Worm (Caenorhabditis elegans) whole organism, L3 larva: ENCODE data around the gene F23D12.7.

Source experiments
- R02D3.7 ChIP-seq: fragments of 150-350 bp; optimal IDR thresholded peaks from 2 replicates; lab custom pipeline; 2014; ENCODE audit warnings: missing biosample characterization, missing genetic modification characterization
- ZK546.5 ChIP-seq: sonication (generic microtip); optimal IDR thresholded peaks from 2 replicates; lab custom pipeline; 2017; ENCODE audit warnings: missing biosample characterization, missing genetic modification characterization
- aly-2 ChIP-seq: fragments of 150-350 bp; optimal IDR thresholded peaks from 2 replicates; lab custom pipeline; 2014; ENCODE audit warnings: missing biosample characterization, missing genetic modification characterization
- ama-1 ChIP-seq: fragments of 150-350 bp; optimal IDR thresholded peaks from 2 replicates; lab custom pipeline; 2018
- ceh-16 ChIP-seq: sonication (generic microtip); optimal IDR thresholded peaks from 2 replicates; lab custom pipeline; 2017; ENCODE audit warnings: missing biosample characterization, missing genetic modification characterization
- ceh-28 ChIP-seq: fragments of 150-350 bp; optimal IDR thresholded peaks from 2 replicates; lab custom pipeline; 2014; ENCODE audit warnings: missing biosample characterization, missing genetic modification reagents, missing genetic modification characterization
- ceh-82 ChIP-seq: fragments of 150-350 bp; optimal IDR thresholded peaks from 2 replicates; lab custom pipeline; 2014; ENCODE audit warnings: missing biosample characterization, missing genetic modification characterization
- ceh-9 ChIP-seq: sonication (generic microtip); optimal IDR thresholded peaks from 2 replicates; lab custom pipeline; 2018; ENCODE audit warnings: missing biosample characterization, missing genetic modification characterization
- daf-12 ChIP-seq: fragments of 150-350 bp; optimal IDR thresholded peaks from 2 replicates; lab custom pipeline; 2014; ENCODE audit warnings: missing biosample characterization, missing genetic modification reagents, missing genetic modification characterization
- egl-27 ChIP-seq: sonication (generic microtip); optimal IDR thresholded peaks from 4 replicates; lab custom pipeline; 2017; ENCODE audit warnings: missing biosample characterization, missing genetic modification reagents, missing genetic modification characterization
- elt-1 ChIP-seq: fragments of 150-350 bp; optimal IDR thresholded peaks from 2 replicates; lab custom pipeline; 2014; ENCODE audit warnings: missing biosample characterization, missing genetic modification characterization
- elt-2 ChIP-seq: sonication (generic microtip); optimal IDR thresholded peaks from 2 replicates; lab custom pipeline; 2016; ENCODE audit warnings: missing genetic modification reagents, mild to moderate bottlenecking, missing genetic modification characterization, missing compliant biosample characterization
- elt-3 ChIP-seq, 3 experiments: fragments of 150-350 bp in 1 of 3; sonication (generic microtip) in 2 of 3; optimal IDR thresholded peaks; 2 replicates in 2 of 3; 4 replicates in 1 of 3; lab custom pipeline; 2014 to 2017; ENCODE audit warnings: missing biosample characterization in 3 of 3, missing genetic modification characterization in 3 of 3
- eor-1 ChIP-seq, 2 experiments: fragments of 150-350 bp; optimal IDR thresholded peaks; 2 replicates each; lab custom pipeline; 2014 to 2018; ENCODE audit warnings: missing biosample characterization in 2 of 2, missing genetic modification characterization in 2 of 2
- fkh-10 ChIP-seq: sonication (generic microtip); optimal IDR thresholded peaks from 2 replicates; lab custom pipeline; 2017; ENCODE audit warnings: missing biosample characterization, missing genetic modification reagents, missing genetic modification characterization
- fkh-2 ChIP-seq: fragments of 150-350 bp; optimal IDR thresholded peaks from 2 replicates; lab custom pipeline; 2014; ENCODE audit warnings: missing biosample characterization, missing genetic modification reagents, missing genetic modification characterization
- fos-1 ChIP-seq: fragments of 150-350 bp; optimal IDR thresholded peaks from 2 replicates; lab custom pipeline; 2014; ENCODE audit warnings: missing biosample characterization, missing genetic modification characterization
- hmg-11 ChIP-seq: sonication (generic microtip); optimal IDR thresholded peaks from 2 replicates; lab custom pipeline; 2016; ENCODE audit warnings: missing genetic modification characterization, missing compliant biosample characterization
- jun-1 ChIP-seq: fragments of 150-350 bp; optimal IDR thresholded peaks from 2 replicates; lab custom pipeline; 2014; ENCODE audit warnings: missing biosample characterization, missing genetic modification reagents, missing genetic modification characterization
- lin-15B ChIP-seq: fragments of 150-350 bp; optimal IDR thresholded peaks from 2 replicates; lab custom pipeline; 2014; ENCODE audit warnings: missing biosample characterization, missing genetic modification characterization
- lin-39 ChIP-seq: fragments of 150-350 bp; optimal IDR thresholded peaks from 2 replicates; lab custom pipeline; 2018; ENCODE audit warnings: missing biosample characterization, missing genetic modification reagents, missing genetic modification characterization
- lsy-12 ChIP-seq: sonication (generic microtip); optimal IDR thresholded peaks from 2 replicates; lab custom pipeline; 2016; ENCODE audit warnings: mild to moderate bottlenecking, missing genetic modification characterization, missing compliant biosample characterization
- mdl-1 ChIP-seq: fragments of 150-350 bp; optimal IDR thresholded peaks from 2 replicates; lab custom pipeline; 2014; ENCODE audit warnings: missing biosample characterization, missing genetic modification characterization
- mml-1 ChIP-seq: fragments of 150-350 bp; sonication (generic microtip); optimal IDR thresholded peaks from 3 replicates; lab custom pipeline; 2014; ENCODE audit warnings: missing biosample characterization, missing genetic modification characterization
- nfya-1 ChIP-seq: sonication (generic microtip); optimal IDR thresholded peaks from 2 replicates; lab custom pipeline; 2017; ENCODE audit warnings: missing genetic modification characterization, mild to moderate bottlenecking, missing compliant biosample characterization, antibody characterized with exemption, moderate library complexity; ENCODE audit not compliant: insufficient read depth
- nhr-11 ChIP-seq: fragments of 150-350 bp; optimal IDR thresholded peaks from 2 replicates; lab custom pipeline; 2014; ENCODE audit warnings: missing biosample characterization, missing genetic modification characterization
- nhr-12 ChIP-seq: fragments of 150-350 bp; optimal IDR thresholded peaks from 2 replicates; lab custom pipeline; 2014; ENCODE audit warnings: missing biosample characterization, missing genetic modification characterization
- nhr-23 ChIP-seq: fragments of 150-350 bp; optimal IDR thresholded peaks from 2 replicates; lab custom pipeline; 2014; ENCODE audit warnings: missing biosample characterization, missing genetic modification reagents, missing genetic modification characterization
- nhr-237 ChIP-seq: fragments of 150-350 bp; optimal IDR thresholded peaks from 2 replicates; lab custom pipeline; 2014; ENCODE audit warnings: missing biosample characterization, missing genetic modification characterization
- nhr-25 ChIP-seq: sonication (generic microtip); optimal IDR thresholded peaks from 2 replicates; lab custom pipeline; 2017; ENCODE audit warnings: missing biosample characterization, missing genetic modification characterization
- nhr-28 ChIP-seq: fragments of 150-350 bp; optimal IDR thresholded peaks from 2 replicates; lab custom pipeline; 2014; ENCODE audit warnings: missing biosample characterization, missing genetic modification characterization
- nhr-43 ChIP-seq: sonication (generic microtip); optimal IDR thresholded peaks from 2 replicates; lab custom pipeline; 2016; ENCODE audit warnings: mild to moderate bottlenecking, missing genetic modification characterization, missing compliant biosample characterization; ENCODE audit not compliant: poor library complexity, severe bottlenecking
- nhr-67 ChIP-seq: fragments of 150-350 bp; optimal IDR thresholded peaks from 2 replicates; lab custom pipeline; 2014; ENCODE audit warnings: missing biosample characterization, missing genetic modification characterization
- nhr-76 ChIP-seq: fragments of 150-350 bp; sonication (generic microtip); optimal IDR thresholded peaks from 5 replicates; lab custom pipeline; 2014; ENCODE audit warnings: missing biosample characterization, missing genetic modification characterization
- nhr-77 ChIP-seq: fragments of 150-350 bp; optimal IDR thresholded peaks from 2 replicates; lab custom pipeline; 2014; ENCODE audit warnings: missing biosample characterization, missing genetic modification characterization
- pha-4 ChIP-seq: fragments of 150-350 bp; optimal IDR thresholded peaks from 2 replicates; lab custom pipeline; 2014; ENCODE audit warnings: missing biosample characterization, missing genetic modification reagents, missing genetic modification characterization
- pqm-1 ChIP-seq: fragments of 150-350 bp; optimal IDR thresholded peaks from 2 replicates; lab custom pipeline; 2017; ENCODE audit warnings: missing biosample characterization, missing genetic modification characterization, inconsistent platforms
- sea-2 ChIP-seq: fragments of 150-350 bp; sonication (generic microtip); optimal IDR thresholded peaks from 4 replicates; lab custom pipeline; 2014; ENCODE audit warnings: missing biosample characterization, missing genetic modification reagents, missing genetic modification characterization
- snpc-4 ChIP-seq: fragments of 150-350 bp; optimal IDR thresholded peaks from 2 replicates; lab custom pipeline; 2014; ENCODE audit warnings: missing biosample characterization, missing genetic modification characterization
- tbx-2 ChIP-seq: sonication (generic microtip); optimal IDR thresholded peaks from 2 replicates; lab custom pipeline; 2016; ENCODE audit warnings: mild to moderate bottlenecking, missing genetic modification characterization, missing compliant biosample characterization
- unc-39 ChIP-seq: sonication (generic microtip); optimal IDR thresholded peaks from 4 replicates; lab custom pipeline; 2017; ENCODE audit warnings: missing biosample characterization, missing genetic modification characterization
- zag-1 ChIP-seq: fragments of 150-350 bp; optimal IDR thresholded peaks from 2 replicates; lab custom pipeline; 2014; ENCODE audit warnings: missing biosample characterization, missing genetic modification characterization
- ztf-11 ChIP-seq: fragments of 150-350 bp; optimal IDR thresholded peaks from 2 replicates; lab custom pipeline; 2014; ENCODE audit warnings: missing biosample characterization, missing genetic modification characterization
- ztf-4 ChIP-seq: fragments of 150-350 bp; optimal IDR thresholded peaks from 2 replicates; lab custom pipeline; 2014; ENCODE audit warnings: missing biosample characterization, missing genetic modification characterization

The F23D12.7 gene

DNA sequence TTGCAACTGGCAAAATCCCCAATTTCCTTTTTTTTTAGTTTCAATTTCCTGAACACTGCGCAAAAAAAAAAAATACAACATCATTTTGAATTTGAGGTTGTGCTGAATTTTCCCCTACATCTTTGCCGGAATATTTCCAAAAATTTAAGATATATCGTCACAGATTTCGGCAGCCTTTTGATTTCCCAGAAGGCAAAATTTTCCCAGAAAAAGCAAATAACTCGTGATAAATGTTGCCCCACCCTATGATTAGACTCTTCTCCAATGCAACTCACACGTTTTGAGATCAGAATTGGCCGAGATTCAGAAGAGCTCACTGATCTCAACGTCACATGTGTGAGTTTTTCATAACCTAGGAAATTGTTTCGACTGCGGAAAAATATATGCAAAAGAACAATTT is 38.8 kb upstream of the F23D12.7 start:
- TF ChIP-seq nhr-12 (tag; lab: Kevin White, UChicago): no peak
- no peak for TF ChIP-seq nhr-25 (tag; lab: Kevin White, UChicago)
- no peak for TF ChIP-seq nhr-67
- no peak for TF ChIP-seq ama-1
- TF ChIP-seq ceh-82 (tag; lab: Kevin White, UChicago): no peak
- TF ChIP-seq ZK546.5 (tag; lab: Kevin White, UChicago): no peak
- no peak for TF ChIP-seq jun-1 (tag; lab: Kevin White, UChicago)
- no peak for TF ChIP-seq fkh-2 (tag; lab: Kevin White, UChicago)
- no peak for TF ChIP-seq pqm-1 (tag; lab: Kevin White, UChicago)
- no peak for TF ChIP-seq mdl-1 (tag; lab: Kevin White, UChicago)
- TF ChIP-seq elt-2: no peak
- TF ChIP-seq nhr-11 (tag; lab: Kevin White, UChicago): no peak
- no peak for TF ChIP-seq snpc-4 (tag; lab: Kevin White, UChicago)
- no peak for TF ChIP-seq egl-27
- no peak for TF ChIP-seq fkh-10 (GFP tag; lab: Kevin White, UChicago)
- no peak for TF ChIP-seq aly-2
- TF ChIP-seq nhr-28 (tag; lab: Kevin White, UChicago): no peak

DNA sequence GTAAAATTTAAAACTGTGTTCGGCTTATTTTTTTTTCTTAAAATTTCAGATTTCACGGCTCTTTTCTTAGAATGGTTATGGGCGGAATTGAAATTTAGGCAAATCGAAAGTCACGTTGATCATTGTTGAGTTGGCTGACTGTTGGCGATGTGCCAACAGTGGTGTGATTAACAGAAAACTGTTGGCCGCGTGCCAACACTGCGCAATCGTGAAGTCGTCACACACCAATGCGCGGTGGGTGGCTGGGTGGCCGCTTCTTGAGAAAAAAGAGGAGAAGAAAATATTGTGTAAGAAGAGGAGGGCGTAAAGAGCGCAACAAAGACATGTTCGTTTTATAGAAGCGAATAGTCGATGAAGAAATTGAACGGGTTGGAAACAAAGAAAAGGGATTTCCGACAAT is 37.5 kb upstream of the F23D12.7 start:
- no peak for TF ChIP-seq R02D3.7 (tag; lab: Kevin White, UChicago)
- TF ChIP-seq pha-4: peak; percentile 18
- peak; percentile 39 for TF ChIP-seq elt-1 (tag; lab: Kevin White, UChicago)
- TF ChIP-seq elt-2: no peak
- TF ChIP-seq nhr-28 (tag; lab: Kevin White, UChicago): no peak
- TF ChIP-seq ceh-16 (tag; lab: Kevin White, UChicago): no peak
- TF ChIP-seq nhr-12 (tag; lab: Kevin White, UChicago): no peak
- no peak for TF ChIP-seq eor-1 (tag; optimal IDR thresholded peaks at IDR 0.05; lab: Kevin White, UChicago)
- no peak for TF ChIP-seq unc-39 (tag; lab: Kevin White, UChicago)
- peak; percentile 7 for TF ChIP-seq lin-39 (tag; lab: Kevin White, UChicago)
- TF ChIP-seq nhr-76: no peak
- TF ChIP-seq mml-1: no peak
- TF ChIP-seq zag-1 (tag; lab: Kevin White, UChicago): no peak
- TF ChIP-seq nhr-25 (tag; lab: Kevin White, UChicago): peak; percentile 5
- no peak for TF ChIP-seq egl-27
- TF ChIP-seq ceh-9: no peak
- no peak for TF ChIP-seq ztf-4 (tag; lab: Kevin White, UChicago)
- TF ChIP-seq nhr-43: no peak
- TF ChIP-seq snpc-4 (tag; lab: Kevin White, UChicago): no peak
- TF ChIP-seq fos-1 (tag; lab: Kevin White, UChicago): no peak
- TF ChIP-seq ZK546.5 (tag; lab: Kevin White, UChicago): no peak
- no peak for TF ChIP-seq tbx-2
- TF ChIP-seq pqm-1 (tag; lab: Kevin White, UChicago): no peak
- peak; percentile 63 for TF ChIP-seq ama-1
- no peak for TF ChIP-seq nhr-77
- TF ChIP-seq daf-12 (tag; lab: Kevin White, UChicago): no peak
- no peak for TF ChIP-seq lin-15B (tag; lab: Kevin White, UChicago)
- peak; percentile 41 for TF ChIP-seq hmg-11 (tag; lab: Kevin White, UChicago)
- no peak for TF ChIP-seq elt-3 (tag; optimal IDR thresholded peaks at IDR 0.05; lab: Kevin White, UChicago)
- TF ChIP-seq aly-2: no peak
- no peak for TF ChIP-seq ceh-82 (tag; lab: Kevin White, UChicago)
- no peak for TF ChIP-seq ceh-28 (tag; lab: Kevin White, UChicago)
- TF ChIP-seq mdl-1 (tag; lab: Kevin White, UChicago): no peak
- TF ChIP-seq ztf-11 (tag; lab: Kevin White, UChicago): no peak
- no peak for TF ChIP-seq nhr-23
- TF ChIP-seq lsy-12 (tag; lab: Kevin White, UChicago): no peak
- TF ChIP-seq nhr-11 (tag; lab: Kevin White, UChicago): no peak
- no peak for TF ChIP-seq jun-1 (tag; lab: Kevin White, UChicago)
- peak; percentile 31 for TF ChIP-seq nfya-1
- no peak for TF ChIP-seq nhr-67
- TF ChIP-seq sea-2 (GFP tag; lab: Kevin White, UChicago): no peak
- no peak for TF ChIP-seq nhr-237 (tag; lab: Kevin White, UChicago)
- no peak for TF ChIP-seq fkh-2 (tag; lab: Kevin White, UChicago)
- TF ChIP-seq fkh-10 (GFP tag; lab: Kevin White, UChicago): no peak
